Fruit fly (Drosophila melanogaster) whole organism, embryonic: ENCODE measurements around the gene Ada1-2.

Source experiments
- Asciz ChIP-seq: fragments of 200-800 bp; sonication (Bioruptor generic); optimal IDR thresholded peaks from 2 replicates; lab custom pipeline; 2017; ENCODE audit warnings: missing biosample characterization, mild to moderate bottlenecking, missing genetic modification characterization, missing genetic modification reagents
- Awh ChIP-seq: fragments of 200-800 bp; sonication (Bioruptor generic); IDR thresholded peaks from 2 replicates; pipeline ENCODE4, ENCODE4 v1.3.6; 2022; ENCODE audit warnings: missing biosample characterization, missing genetic modification characterization
- CG10321 ChIP-seq: fragments of 200-800 bp; sonication (Bioruptor generic); IDR thresholded peaks from 2 replicates; pipeline ENCODE4 v1.3.6; 2022; ENCODE audit warnings: missing biosample characterization, missing genetic modification characterization
- CG10565 ChIP-seq: fragments of 200-800 bp; sonication (Bioruptor generic); optimal IDR thresholded peaks from 3 replicates; lab custom pipeline; 2016; ENCODE audit warnings: missing biosample characterization, mild to moderate bottlenecking, missing genetic modification characterization
- CG11723 ChIP-seq: fragments of 200-800 bp; sonication (Bioruptor generic); optimal IDR thresholded peaks from 2 replicates; lab custom pipeline; 2017; ENCODE audit warnings: missing biosample characterization, mild to moderate bottlenecking, missing genetic modification characterization
- CG15479 ChIP-seq: fragments of 200-800 bp; sonication (Bioruptor generic); optimal IDR thresholded peaks from 3 replicates; lab custom pipeline; 2019; ENCODE audit warnings: missing biosample characterization, mild to moderate bottlenecking, missing genetic modification characterization, moderate library complexity
- CG1602 ChIP-seq: fragments of 200-800 bp; sonication (Bioruptor generic); optimal IDR thresholded peaks from 3 replicates; lab custom pipeline; 2016; ENCODE audit warnings: missing biosample characterization, missing genetic modification characterization
- CG1603 ChIP-seq: fragments of 200-800 bp; sonication (Bioruptor generic); optimal IDR thresholded peaks from 2 replicates; lab custom pipeline; 2019; ENCODE audit warnings: missing biosample characterization, mild to moderate bottlenecking, missing genetic modification characterization, moderate library complexity
- CG18764 ChIP-seq: fragments of 200-800 bp; sonication (Bioruptor generic); optimal IDR thresholded peaks from 3 replicates; lab custom pipeline; 2016; ENCODE audit warnings: missing biosample characterization, missing genetic modification characterization
- CG31441 ChIP-seq: fragments of 200-800 bp; sonication (Bioruptor generic); IDR thresholded peaks from 2 replicates; pipeline ENCODE4 v1.3.6; 2022; ENCODE audit warnings: missing biosample characterization, missing genetic modification characterization
- CG3847 ChIP-seq: fragments of 200-800 bp; sonication (Bioruptor generic); IDR thresholded peaks from 2 replicates; pipeline ENCODE4 v1.3.6; 2022; ENCODE audit warnings: missing biosample characterization, missing genetic modification characterization
- CG4424 ChIP-seq: fragments of 200-800 bp; sonication (Bioruptor generic); optimal IDR thresholded peaks from 3 replicates; lab custom pipeline; 2016; ENCODE audit warnings: missing biosample characterization, missing genetic modification characterization
- CG6175 ChIP-seq: fragments of 200-800 bp; sonication (Bioruptor generic); IDR thresholded peaks from 3 replicates; pipeline ENCODE4 v1.3.6; 2022; ENCODE audit warnings: missing biosample characterization, missing genetic modification characterization
- CG6689 ChIP-seq: fragments of 200-800 bp; sonication (Bioruptor generic); IDR thresholded peaks from 2 replicates; pipeline ENCODE4 v1.3.6; 2022; ENCODE audit warnings: missing biosample characterization, missing genetic modification characterization
- CG7357 ChIP-seq: fragments of 200-800 bp; sonication (Bioruptor generic); IDR thresholded peaks from 3 replicates; pipeline ENCODE4 v1.3.6; 2022; ENCODE audit warnings: missing biosample characterization, missing genetic modification characterization
- CG9817 ChIP-seq: fragments of 200-800 bp; sonication (Bioruptor generic); optimal IDR thresholded peaks from 2 replicates; lab custom pipeline; 2018; ENCODE audit warnings: missing biosample characterization, mild to moderate bottlenecking, missing genetic modification characterization, moderate library complexity
- CTCF ChIP-seq: fragments of 200-800 bp; sonication (Bioruptor generic); optimal IDR thresholded peaks from 2 replicates; lab custom pipeline; 2017; ENCODE audit warnings: missing biosample characterization, mild to moderate bottlenecking, missing genetic modification characterization, moderate library complexity
- Dbx ChIP-seq: fragments of 200-800 bp; sonication (Bioruptor generic); IDR thresholded peaks from 3 replicates; pipeline ENCODE4 v1.3.6; 2022; ENCODE audit warnings: missing biosample characterization, missing genetic modification characterization
- Doc3 ChIP-seq: fragments of 200-800 bp; sonication (Bioruptor generic); IDR thresholded peaks from 3 replicates; pipeline ENCODE4 v1.3.6; 2022; ENCODE audit warnings: missing biosample characterization, missing genetic modification characterization; ENCODE audit not compliant: partially characterized antibody
- Fer1 ChIP-seq: fragments of 200-800 bp; sonication (Bioruptor generic); optimal IDR thresholded peaks from 2 replicates; lab custom pipeline; 2017; ENCODE audit warnings: missing biosample characterization, mild to moderate bottlenecking, missing genetic modification characterization
- Gsc ChIP-seq: fragments of 200-800 bp; sonication (Bioruptor generic); IDR thresholded peaks from 2 replicates; pipeline ENCODE4 v1.3.6; 2022; ENCODE audit warnings: missing biosample characterization, missing genetic modification characterization
- Mad ChIP-seq: fragments of 200-800 bp; sonication (Bioruptor generic); optimal IDR thresholded peaks from 2 replicates; lab custom pipeline; 2016; ENCODE audit warnings: missing biosample characterization, missing genetic modification characterization
- Meics ChIP-seq: fragments of 200-800 bp; sonication (Bioruptor generic); optimal IDR thresholded peaks from 2 replicates; lab custom pipeline; 2017; ENCODE audit warnings: missing biosample characterization, mild to moderate bottlenecking, missing genetic modification characterization
- Nf-YB ChIP-seq: fragments of 200-800 bp; sonication (Bioruptor generic); optimal IDR thresholded peaks from 3 replicates; lab custom pipeline; 2019; ENCODE audit warnings: missing biosample characterization, mild to moderate bottlenecking, missing genetic modification characterization, moderate library complexity
- Pdp1 ChIP-seq, 2 experiments: fragments of 200-800 bp; sonication (Bioruptor generic); optimal IDR thresholded peaks; 3 replicates each; lab custom pipeline; 2016; ENCODE audit warnings: missing biosample characterization in 2 of 2, missing genetic modification characterization in 2 of 2, mild to moderate bottlenecking in 1 of 2, moderate library complexity in 1 of 2
- Poxn ChIP-seq: fragments of 200-800 bp; sonication (Bioruptor generic); IDR thresholded peaks from 2 replicates; pipeline ENCODE4 v1.3.6; 2022; ENCODE audit warnings: missing biosample characterization, missing genetic modification characterization
- Rx ChIP-seq: fragments of 200-800 bp; sonication (Bioruptor generic); IDR thresholded peaks from 2 replicates; pipeline ENCODE4 v1.3.6; 2022; ENCODE audit warnings: missing biosample characterization, missing genetic modification characterization
- Six4 ChIP-seq: fragments of 200-800 bp; sonication (Bioruptor generic); optimal IDR thresholded peaks from 2 replicates; lab custom pipeline; 2016; ENCODE audit warnings: missing biosample characterization, missing genetic modification characterization
- amos ChIP-seq: fragments of 200-800 bp; sonication (Bioruptor generic); IDR thresholded peaks from 2 replicates; pipeline ENCODE4 v1.3.6; 2022; ENCODE audit warnings: missing biosample characterization, missing genetic modification characterization; ENCODE audit not compliant: partially characterized antibody
- ash1 ChIP-seq: fragments of 200-800 bp; sonication (Bioruptor generic); optimal IDR thresholded peaks from 2 replicates; lab custom pipeline; 2018; ENCODE audit warnings: missing biosample characterization, mild to moderate bottlenecking, missing genetic modification characterization
- az2 ChIP-seq: fragments of 200-800 bp; sonication (Bioruptor generic); optimal IDR thresholded peaks from 3 replicates; lab custom pipeline; 2016; ENCODE audit warnings: missing biosample characterization, missing genetic modification characterization
- bowl ChIP-seq: fragments of 200-800 bp; sonication (Bioruptor generic); IDR thresholded peaks from 2 replicates; pipeline ENCODE4 v1.3.6; 2022; ENCODE audit warnings: missing biosample characterization, missing genetic modification characterization
- chm ChIP-seq: fragments of 200-800 bp; sonication (Bioruptor generic); IDR thresholded peaks from 2 replicates; pipeline ENCODE4 v1.3.6; 2022; ENCODE audit warnings: missing biosample characterization, missing genetic modification characterization
- chn ChIP-seq: fragments of 200-800 bp; sonication (Bioruptor generic); optimal IDR thresholded peaks from 2 replicates; lab custom pipeline; 2016; ENCODE audit warnings: missing biosample characterization, missing genetic modification characterization
- dimm ChIP-seq: fragments of 200-800 bp; sonication (Bioruptor generic); IDR thresholded peaks from 2 replicates; pipeline ENCODE4 v1.3.6; 2022; ENCODE audit warnings: missing biosample characterization, missing genetic modification characterization
- fd3F ChIP-seq: fragments of 200-800 bp; sonication (Bioruptor generic); optimal IDR thresholded peaks from 2 replicates; lab custom pipeline; 2018; ENCODE audit warnings: missing biosample characterization, mild to moderate bottlenecking, missing genetic modification characterization, moderate library complexity
- ftz-f1 ChIP-seq: fragments of 200-800 bp; sonication (Bioruptor generic); optimal IDR thresholded peaks from 2 replicates; lab custom pipeline; 2016; ENCODE audit warnings: missing biosample characterization, missing genetic modification characterization
- gcm2 ChIP-seq: fragments of 200-800 bp; sonication (Bioruptor generic); optimal IDR thresholded peaks from 2 replicates; lab custom pipeline; 2016; ENCODE audit warnings: missing biosample characterization, missing genetic modification characterization
- gem ChIP-seq: fragments of 200-800 bp; sonication (Bioruptor generic); optimal IDR thresholded peaks from 2 replicates; lab custom pipeline; 2019; ENCODE audit warnings: missing biosample characterization, mild to moderate bottlenecking, missing genetic modification characterization, moderate library complexity
- hb ChIP-seq: fragments of 200-800 bp; sonication (Bioruptor generic); IDR thresholded peaks from 3 replicates; pipeline ENCODE4 v1.3.6; 2022; ENCODE audit warnings: missing biosample characterization, missing genetic modification characterization; ENCODE audit not compliant: partially characterized antibody
- lilli ChIP-seq: fragments of 200-800 bp; sonication (Bioruptor generic); optimal IDR thresholded peaks from 3 replicates; lab custom pipeline; 2016; ENCODE audit warnings: missing biosample characterization, missing genetic modification characterization
- nerfin-1 ChIP-seq: fragments of 200-800 bp; sonication (Bioruptor generic); optimal IDR thresholded peaks from 3 replicates; lab custom pipeline; 2019; ENCODE audit warnings: missing biosample characterization, mild to moderate bottlenecking, missing genetic modification characterization, moderate library complexity
- ranshi ChIP-seq: fragments of 200-800 bp; sonication (Bioruptor generic); IDR thresholded peaks from 2 replicates; pipeline ENCODE4 v1.3.6; 2022; ENCODE audit warnings: missing biosample characterization, missing genetic modification characterization
- slbo ChIP-seq: fragments of 200-800 bp; sonication (Bioruptor generic); IDR thresholded peaks from 2 replicates; pipeline ENCODE4 v1.3.6; 2022; ENCODE audit warnings: missing biosample characterization, missing genetic modification characterization
- slp2 ChIP-seq: fragments of 200-800 bp; sonication (Bioruptor generic); optimal IDR thresholded peaks from 2 replicates; lab custom pipeline; 2016; ENCODE audit warnings: missing biosample characterization, missing genetic modification characterization
- sob ChIP-seq: fragments of 200-800 bp; sonication (Bioruptor generic); IDR thresholded peaks from 2 replicates; pipeline ENCODE4 v1.3.6; 2022; ENCODE audit warnings: missing biosample characterization, missing genetic modification characterization
- tio ChIP-seq: fragments of 200-800 bp; sonication (Bioruptor generic); optimal IDR thresholded peaks from 2 replicates; lab custom pipeline; 2017; ENCODE audit warnings: missing biosample characterization, missing genetic modification characterization, inconsistent platforms
- unpg ChIP-seq: fragments of 200-800 bp; sonication (Bioruptor generic); optimal IDR thresholded peaks from 3 replicates; lab custom pipeline; 2018; ENCODE audit warnings: missing biosample characterization, mild to moderate bottlenecking, missing genetic modification characterization, moderate library complexity
- vnd ChIP-seq: fragments of 200-800 bp; sonication (Bioruptor generic); IDR thresholded peaks from 3 replicates; pipeline ENCODE4 v1.3.6; 2022; ENCODE audit warnings: missing biosample characterization, missing genetic modification characterization; ENCODE audit not compliant: partially characterized antibody

Ada1-2 gene

dm6 chr2L:12026458-12027431 is 34.0 kb downstream of the Ada1-2 start (continued):
- no peak for TF ChIP-seq CG10565 (GFP tag; lab: Kevin White, UChicago)
- peak; percentile 68 for TF ChIP-seq CG1602 (GFP tag; lab: Kevin White, UChicago)
- TF ChIP-seq CG10321 (GFP tag; lab: Robert Waterston, UW), result no peak
- no peak for TF ChIP-seq ash1 (GFP tag; lab: Kevin White, UChicago)
- no peak for TF ChIP-seq CG18764 (GFP tag; lab: Kevin White, UChicago)
- no peak for TF ChIP-seq vnd (GFP tag; lab: Robert Waterston, UW)
- peak; percentile 33; the same call in 1 of the 2 replicates for TF ChIP-seq Rx (GFP tag; lab: Robert Waterston, UW)
- TF ChIP-seq CTCF (GFP tag; lab: Kevin White, UChicago), result no peak
- TF ChIP-seq CG7357 (GFP tag; lab: Robert Waterston, UW), result 0 out of 3 replicates have a peak, but pooled peaks have one; percentile 27
- no peak for TF ChIP-seq Fer1
- TF ChIP-seq fd3F (GFP tag; lab: Kevin White, UChicago), result peak; percentile 4
- no peak for TF ChIP-seq Gsc (GFP tag; lab: Robert Waterston, UW)
- TF ChIP-seq sob, result peak; percentile 45
- TF ChIP-seq gcm2, result peak; percentile 47
- no peak for TF ChIP-seq slp2 (GFP tag; lab: Kevin White, UChicago)
- no peak for TF ChIP-seq Poxn (GFP tag; lab: Robert Waterston, UW)
- no peak for TF ChIP-seq hb (GFP tag; lab: Robert Waterston, UW)
- TF ChIP-seq Six4 (GFP tag; lab: Kevin White, UChicago), result peak; percentile 44
- TF ChIP-seq dimm (GFP tag; lab: Robert Waterston, UW), result peak; percentile 13; the same call in 1 of the 2 replicates
- peak; percentile 42; the same call in 1 of the 3 replicates for TF ChIP-seq CG6175 (GFP tag; lab: Robert Waterston, UW)
- peak; percentile 74 for TF ChIP-seq CG1603 (tag; lab: Kevin White, UChicago)
- peak; percentile 61 for TF ChIP-seq CG4424 (GFP tag; lab: Kevin White, UChicago)
- TF ChIP-seq ftz-f1 (GFP tag; lab: Kevin White, UChicago), result no peak
- no peak for TF ChIP-seq bowl (GFP tag; lab: Robert Waterston, UW)
- no peak; the same call in none of the 2 replicates for TF ChIP-seq CG6689
- peak; percentile 68 for TF ChIP-seq Meics (GFP tag; lab: Kevin White, UChicago)
- TF ChIP-seq Mad, result no peak
- TF ChIP-seq CG11723 (GFP tag; lab: Kevin White, UChicago), result peak; percentile 19
- peak; percentile 67 for TF ChIP-seq CG31441
- peak; percentile 44 for TF ChIP-seq Nf-YB (GFP tag; lab: Kevin White, UChicago)
- peak; percentile 75 for TF ChIP-seq gem
- TF ChIP-seq Dbx, result no peak
- peak; percentile 47 for TF ChIP-seq unpg
- TF ChIP-seq CG9817 (tag; lab: Kevin White, UChicago), result peak; percentile 24
- 0 out of 2 replicates have a peak, but pooled peaks have one; percentile 40 for TF ChIP-seq chm (GFP tag; lab: Robert Waterston, UW)
- TF ChIP-seq lilli, result peak; percentile 50
- peak; percentile 69 for TF ChIP-seq tio (GFP tag; lab: Kevin White, UChicago)
- TF ChIP-seq CG3847 (GFP tag; lab: Robert Waterston, UW), result no peak; the same call in 1 of the 2 replicates
- peak; percentile 54 for TF ChIP-seq chn (GFP tag; lab: Kevin White, UChicago)
- TF ChIP-seq az2 (GFP tag; lab: Kevin White, UChicago), result peak; percentile 32
- peak in 1 of 2 experiments; percentile 37 for TF ChIP-seq Pdp1 (GFP tag; optimal IDR thresholded peaks at IDR 0.05; lab: Kevin White, UChicago)
- peak; percentile 3 for TF ChIP-seq Asciz (GFP tag; lab: Kevin White, UChicago)
- peak; percentile 3 for TF ChIP-seq nerfin-1 (tag; lab: Kevin White, UChicago)
- peak; percentile 46; the same call in 1 of the 2 replicates for TF ChIP-seq ranshi (GFP tag; lab: Robert Waterston, UW)
- TF ChIP-seq slbo, result peak; percentile 63
- no peak for TF ChIP-seq CG15479
- no peak for TF ChIP-seq amos (GFP tag; lab: Robert Waterston, UW)
- peak; percentile 52 for TF ChIP-seq Awh (GFP tag; lab: Robert Waterston, UW)
- 0 out of 3 replicates have a peak, but pooled peaks have one; percentile 21 for TF ChIP-seq Doc3 (GFP tag; lab: Robert Waterston, UW)
